Worm (Caenorhabditis elegans): ENCODE data around the gene Y71H2AM.29.
A peak's percentile ranks its signal among the peaks of the same experiment; 100 is the strongest.

Y71H2AM.29 gene

ce11 chrIII:2874144-2874868 is 41.7 kb downstream of the Y71H2AM.29 start, which contains the start of gene klf-1 (continued):
- TF ChIP-seq madf-9 (GFP tag; conservative IDR thresholded peaks at IDR 0.05), result no peak
- no peak for TF ChIP-seq nhr-76 (tag; optimal IDR thresholded peaks at IDR 0.05)
- TF ChIP-seq dmd-6 (GFP tag; IDR thresholded peaks at IDR 0.05), result peak; percentile 86
- TF ChIP-seq tra-1 (GFP tag; IDR thresholded peaks at IDR 0.05), result peak; percentile 83
- peak; percentile 24 for TF ChIP-seq lin-13 (GFP tag; optimal IDR thresholded peaks at IDR 0.05)
- TF ChIP-seq duxl-1 (tag; optimal IDR thresholded peaks at IDR 0.05; ENCODE audit: poor library complexity), result no peak
- no peak for TF ChIP-seq gei-8 (GFP tag; optimal IDR thresholded peaks at IDR 0.05)
- no peak for TF ChIP-seq sdz-12 (GFP tag; optimal IDR thresholded peaks at IDR 0.05)
- TF ChIP-seq vab-7 (GFP tag; IDR thresholded peaks at IDR 0.05), result no peak
- no peak for TF ChIP-seq nhr-41 (GFP tag; IDR thresholded peaks at IDR 0.05)
- TF ChIP-seq aly-2 (tag; optimal IDR thresholded peaks at IDR 0.05), result no peak
- TF ChIP-seq Y105C5A.15 (GFP tag; IDR thresholded peaks at IDR 0.05), result no peak
- no peak for TF ChIP-seq dmd-8 (GFP tag; IDR thresholded peaks at IDR 0.05)
- TF ChIP-seq zag-1 (tag; optimal IDR thresholded peaks at IDR 0.05), result no peak
- no peak for TF ChIP-seq F37D6.2 (tag; optimal IDR thresholded peaks at IDR 0.05)
- TF ChIP-seq lin-38 (GFP tag; IDR thresholded peaks at IDR 0.05), result no peak; the same call in 1 of the 2 replicates
- TF ChIP-seq zfp-2 (tag; optimal IDR thresholded peaks at IDR 0.05), result no peak
- no peak for TF ChIP-seq hmg-1.1 (GFP tag; IDR thresholded peaks at IDR 0.05)
- no peak for TF ChIP-seq ama-1 (optimal IDR thresholded peaks at IDR 0.05)
- no peak for TF ChIP-seq dmd-9 (GFP tag; IDR thresholded peaks at IDR 0.05)

ce11 chrIII:2875946-2876345 is 43.4 kb downstream of the Y71H2AM.29 start:
- no peak for TF ChIP-seq nhr-6 (tag; optimal IDR thresholded peaks at IDR 0.05)
- TF ChIP-seq D1046.2 (GFP tag; IDR thresholded peaks at IDR 0.05), result no peak
- no peak for TF ChIP-seq arid-1 (GFP tag; conservative IDR thresholded peaks at IDR 0.05)
- peak; percentile 2 to 89 for TF ChIP-seq mdl-1 (tag; optimal IDR thresholded peaks at IDR 0.05)
- no peak for TF ChIP-seq attf-4 (tag; optimal IDR thresholded peaks at IDR 0.05)
- no peak for TF ChIP-seq sdz-12 (GFP tag; optimal IDR thresholded peaks at IDR 0.05)
- peak; percentile 44 for TF ChIP-seq hmg-1.1 (GFP tag; IDR thresholded peaks at IDR 0.05)
- no peak for TF ChIP-seq spr-3 (GFP tag; optimal IDR thresholded peaks at IDR 0.05)
- TF ChIP-seq rbr-2 (tag; optimal IDR thresholded peaks at IDR 0.05), result no peak
- no peak for TF ChIP-seq Y75B8A.6 (GFP tag; IDR thresholded peaks at IDR 0.05)
- TF ChIP-seq ces-1 (GFP tag; optimal IDR thresholded peaks at IDR 0.05), result no peak
- no peak for TF ChIP-seq F26F4.8 (GFP tag; conservative IDR thresholded peaks at IDR 0.05)
- TF ChIP-seq spr-1 (tag; optimal IDR thresholded peaks at IDR 0.05), result peak; percentile 19
- TF ChIP-seq snpc-4 (tag; optimal IDR thresholded peaks at IDR 0.05), result no peak
- TF ChIP-seq fkh-10 (GFP tag; optimal IDR thresholded peaks at IDR 0.05), result no peak
- TF ChIP-seq lin-15B (tag; optimal IDR thresholded peaks at IDR 0.05), result no peak
- peak; percentile 77 for TF ChIP-seq nhr-25 (tag; optimal IDR thresholded peaks at IDR 0.05; ENCODE audit: borderline replicate concordance, insufficient read depth)
- TF ChIP-seq tra-1 (GFP tag; IDR thresholded peaks at IDR 0.05), result peak; percentile 89
- no peak for TF ChIP-seq F37D6.2 (tag; optimal IDR thresholded peaks at IDR 0.05)
- TF ChIP-seq T26A8.4 (GFP tag; IDR thresholded peaks at IDR 0.05), result peak; percentile 46; the same call in 1 of the 2 replicates
- TF ChIP-seq dpl-1 (GFP tag; optimal IDR thresholded peaks at IDR 0.05), result peak; percentile 60
- TF ChIP-seq nhr-111 (GFP tag; optimal IDR thresholded peaks at IDR 0.05), result no peak
- no peak for TF ChIP-seq ceh-62 (tag; optimal IDR thresholded peaks at IDR 0.05)
- TF ChIP-seq daf-16 (GFP tag; optimal IDR thresholded peaks at IDR 0.05), result peak in 1 of 2 experiments; percentile 35
- TF ChIP-seq daf-16 (tag; optimal IDR thresholded peaks at IDR 0.05), result peak; percentile 80
- TF ChIP-seq ceh-28 (tag; optimal IDR thresholded peaks at IDR 0.05), result peak; percentile 43
- TF ChIP-seq lin-38 (GFP tag; IDR thresholded peaks at IDR 0.05), result peak; percentile 52
- no peak for TF ChIP-seq egl-43 (GFP tag; IDR thresholded peaks at IDR 0.05)
- 0 out of 2 replicates have a peak, but pooled peaks have one; percentile 16 for TF ChIP-seq set-16 (GFP tag; IDR thresholded peaks at IDR 0.05)
- TF ChIP-seq cey-2 (tag; optimal IDR thresholded peaks at IDR 0.05; ENCODE audit: borderline replicate concordance, insufficient read depth), result no peak
- peak in 1 of 2 experiments; percentile 42 for TF ChIP-seq unc-62 (GFP tag; optimal IDR thresholded peaks at IDR 0.05 in 1 of 2)
- no peak for TF ChIP-seq unc-62 (tag; optimal IDR thresholded peaks at IDR 0.05)
- peak; percentile 9 for TF ChIP-seq gei-8 (GFP tag; optimal IDR thresholded peaks at IDR 0.05)
- TF ChIP-seq dve-1 (tag; optimal IDR thresholded peaks at IDR 0.05; ENCODE audit: insufficient read depth), result peak; percentile 94
- TF ChIP-seq dmd-9 (GFP tag; IDR thresholded peaks at IDR 0.05), result no peak
- TF ChIP-seq mxl-2 (GFP tag; conservative IDR thresholded peaks at IDR 0.05), result no peak

Measured in whole organism, L4 larva.